Fruit fly (Drosophila melanogaster) whole organism, embryonic: Measurements from ENCODE around the gene CG34117.

Source experiments
- Atf-2 ChIP-seq: fragments of 200-800 bp; sonication (Bioruptor generic); optimal IDR thresholded peaks from 2 replicates; lab custom pipeline; 2016; ENCODE audit warnings: missing biosample characterization, missing genetic modification characterization
- CG10366 ChIP-seq: fragments of 200-800 bp; sonication (Bioruptor generic); IDR thresholded peaks from 2 replicates; pipeline ENCODE4 v1.3.6; 2022; ENCODE audit warnings: missing biosample characterization, missing genetic modification characterization
- CG10543 ChIP-seq: fragments of 200-800 bp; sonication (Bioruptor generic); optimal IDR thresholded peaks from 3 replicates; lab custom pipeline; 2017; ENCODE audit warnings: missing biosample characterization, mild to moderate bottlenecking, missing genetic modification characterization, moderate library complexity
- CG11247 ChIP-seq: fragments of 200-800 bp; sonication (Bioruptor generic); IDR thresholded peaks from 2 replicates; pipeline ENCODE4 v1.3.6; 2022; ENCODE audit warnings: missing biosample characterization, missing genetic modification characterization
- CG11398 ChIP-seq: fragments of 200-800 bp; sonication (Bioruptor generic); optimal IDR thresholded peaks from 2 replicates; lab custom pipeline; 2016; ENCODE audit warnings: missing biosample characterization, missing genetic modification characterization
- CG13624 ChIP-seq: fragments of 200-800 bp; sonication (Bioruptor generic); optimal IDR thresholded peaks from 2 replicates; lab custom pipeline; 2016; ENCODE audit warnings: missing biosample characterization, missing genetic modification characterization
- CG14014 ChIP-seq: fragments of 200-800 bp; sonication (Bioruptor generic); IDR thresholded peaks from 2 replicates; pipeline ENCODE4 v1.3.6; 2022; ENCODE audit warnings: missing biosample characterization, missing genetic modification characterization
- CG1792 ChIP-seq: fragments of 200-800 bp; sonication (Bioruptor generic); optimal IDR thresholded peaks from 2 replicates; lab custom pipeline; 2016; ENCODE audit warnings: missing biosample characterization, missing genetic modification characterization
- CG2889 ChIP-seq: fragments of 200-800 bp; sonication (Bioruptor generic); IDR thresholded peaks from 3 replicates; pipeline ENCODE4 v1.3.6; 2022; ENCODE audit warnings: missing biosample characterization, missing genetic modification characterization
- CG30403 ChIP-seq: fragments of 200-800 bp; sonication (Bioruptor generic); optimal IDR thresholded peaks from 3 replicates; lab custom pipeline; 2016; ENCODE audit warnings: missing biosample characterization, missing genetic modification characterization
- CG3407 ChIP-seq: fragments of 200-800 bp; sonication (Bioruptor generic); optimal IDR thresholded peaks from 2 replicates; lab custom pipeline; 2018; ENCODE audit warnings: missing biosample characterization, mild to moderate bottlenecking, missing genetic modification characterization
- CG3726 ChIP-seq: fragments of 200-800 bp; sonication (Bioruptor generic); IDR thresholded peaks from 3 replicates; pipeline ENCODE4, ENCODE4 v1.3.6; 2022; ENCODE audit warnings: missing biosample characterization, missing genetic modification characterization
- CG3847 ChIP-seq: fragments of 200-800 bp; sonication (Bioruptor generic); IDR thresholded peaks from 2 replicates; pipeline ENCODE4 v1.3.6; 2022; ENCODE audit warnings: missing biosample characterization, missing genetic modification characterization
- CG4707 ChIP-seq: fragments of 200-800 bp; sonication (Bioruptor generic); optimal IDR thresholded peaks from 2 replicates; lab custom pipeline; 2018; ENCODE audit warnings: missing biosample characterization, mild to moderate bottlenecking, missing genetic modification characterization, moderate library complexity
- CG7963 ChIP-seq: fragments of 200-800 bp; sonication (Bioruptor generic); IDR thresholded peaks from 3 replicates; pipeline ENCODE4 v1.3.6; 2022; ENCODE audit warnings: missing biosample characterization, missing genetic modification characterization; ENCODE audit not compliant: partially characterized antibody
- CG8359 ChIP-seq: fragments of 200-800 bp; sonication (Bioruptor generic); optimal IDR thresholded peaks from 2 replicates; lab custom pipeline; 2017; ENCODE audit warnings: missing biosample characterization, mild to moderate bottlenecking, missing genetic modification characterization, borderline replicate concordance
- CG8924 ChIP-seq: fragments of 200-800 bp; optimal IDR thresholded peaks from 3 replicates; lab custom pipeline; 2019; ENCODE audit warnings: missing biosample characterization, mild to moderate bottlenecking, missing genetic modification characterization, moderate library complexity
- CG9817 ChIP-seq: fragments of 200-800 bp; sonication (Bioruptor generic); optimal IDR thresholded peaks from 2 replicates; lab custom pipeline; 2018; ENCODE audit warnings: missing biosample characterization, mild to moderate bottlenecking, missing genetic modification characterization, moderate library complexity
- CTCF ChIP-seq: fragments of 200-800 bp; sonication (Bioruptor generic); optimal IDR thresholded peaks from 2 replicates; lab custom pipeline; 2017; ENCODE audit warnings: missing biosample characterization, mild to moderate bottlenecking, missing genetic modification characterization, moderate library complexity
- CkIIα-i1 ChIP-seq: fragments of 200-800 bp; sonication (Bioruptor generic); IDR thresholded peaks from 2 replicates; pipeline ENCODE4 v1.3.6; 2022; ENCODE audit warnings: missing biosample characterization, missing genetic modification characterization
- D ChIP-seq, 2 experiments: fragments of 200-800 bp in 1 of 2; fragments of >200 bp in 1 of 2; sonication (Bioruptor generic) in 1 of 2; optimal IDR thresholded peaks; 2 replicates in 1 of 2; 3 replicates in 1 of 2; lab custom pipeline; 2017; ENCODE audit warnings: mild to moderate bottlenecking in 1 of 2, missing biosample characterization in 1 of 2, missing genetic modification characterization in 1 of 2, missing genetic modification reagents in 1 of 2
- Dip3 ChIP-seq: fragments of 200-800 bp; sonication (Bioruptor generic); optimal IDR thresholded peaks from 3 replicates; lab custom pipeline; 2016; ENCODE audit warnings: missing biosample characterization, missing genetic modification characterization
- Doc2 ChIP-seq: fragments of 200-800 bp; sonication (Bioruptor generic); IDR thresholded peaks from 2 replicates; pipeline ENCODE4 v1.3.6; 2022; ENCODE audit warnings: missing biosample characterization, missing genetic modification characterization
- Fer1 ChIP-seq: fragments of 200-800 bp; sonication (Bioruptor generic); optimal IDR thresholded peaks from 2 replicates; lab custom pipeline; 2017; ENCODE audit warnings: missing biosample characterization, mild to moderate bottlenecking, missing genetic modification characterization
- HmgZ ChIP-seq: fragments of 200-800 bp; sonication (Bioruptor generic); optimal IDR thresholded peaks from 2 replicates; lab custom pipeline; 2018; ENCODE audit warnings: missing biosample characterization, mild to moderate bottlenecking, missing genetic modification characterization
- Hr3 ChIP-seq: fragments of 200-800 bp; sonication (Bioruptor generic); optimal IDR thresholded peaks from 3 replicates; lab custom pipeline; 2016; ENCODE audit warnings: missing biosample characterization, missing genetic modification characterization
- Mes4 ChIP-seq: fragments of 200-800 bp; sonication (Bioruptor generic); optimal IDR thresholded peaks from 2 replicates; lab custom pipeline; 2016; ENCODE audit warnings: missing biosample characterization, missing genetic modification characterization
- Ravus ChIP-seq: fragments of 200-800 bp; sonication (Bioruptor generic); IDR thresholded peaks from 2 replicates; pipeline ENCODE4 v1.3.6; 2022; ENCODE audit warnings: missing biosample characterization, missing genetic modification characterization
- Six4 ChIP-seq: fragments of 200-800 bp; sonication (Bioruptor generic); optimal IDR thresholded peaks from 2 replicates; lab custom pipeline; 2016; ENCODE audit warnings: missing biosample characterization, missing genetic modification characterization
- Sox100B ChIP-seq: fragments of 200-800 bp; sonication (Bioruptor generic); optimal IDR thresholded peaks from 3 replicates; lab custom pipeline; 2018; ENCODE audit warnings: missing biosample characterization, mild to moderate bottlenecking, missing genetic modification characterization
- Sox102F ChIP-seq: fragments of 200-800 bp; sonication (Bioruptor generic); optimal IDR thresholded peaks from 2 replicates; lab custom pipeline; 2018; ENCODE audit warnings: missing biosample characterization, mild to moderate bottlenecking, missing genetic modification characterization, moderate library complexity
- Usf ChIP-seq: fragments of 200-800 bp; sonication (Bioruptor generic); optimal IDR thresholded peaks from 2 replicates; lab custom pipeline; 2017; ENCODE audit warnings: missing genotype, missing biosample characterization, missing genetic modification characterization
- YL-1 ChIP-seq: fragments of 200-800 bp; sonication (Bioruptor generic); optimal IDR thresholded peaks from 3 replicates; lab custom pipeline; 2017; ENCODE audit warnings: missing biosample characterization, mild to moderate bottlenecking, missing genetic modification characterization
- ap ChIP-seq: fragments of 200-800 bp; sonication (Bioruptor generic); IDR thresholded peaks from 2 replicates; pipeline ENCODE4 v1.3.6; 2022; ENCODE audit warnings: missing biosample characterization, missing genetic modification characterization
- bbx ChIP-seq: fragments of 200-800 bp; sonication (Bioruptor generic); IDR thresholded peaks from 2 replicates; pipeline ENCODE4 v1.3.6; 2022; ENCODE audit warnings: missing biosample characterization, missing genetic modification characterization; ENCODE audit not compliant: partially characterized antibody
- bsh ChIP-seq, 2 experiments: fragments of 200-800 bp; sonication (Bioruptor generic); optimal IDR thresholded peaks; 2 replicates each; lab custom pipeline; 2017 to 2018; ENCODE audit warnings: mild to moderate bottlenecking in 2 of 2, missing biosample characterization in 2 of 2, missing genetic modification characterization in 2 of 2, moderate library complexity in 1 of 2
- corto ChIP-seq: fragments of 200-800 bp; sonication (Bioruptor generic); optimal IDR thresholded peaks from 2 replicates; lab custom pipeline; 2016; ENCODE audit warnings: missing biosample characterization, mild to moderate bottlenecking, missing genetic modification characterization, moderate library complexity
- emc ChIP-seq: fragments of 200-800 bp; sonication (Bioruptor generic); optimal IDR thresholded peaks from 2 replicates; lab custom pipeline; 2016; ENCODE audit warnings: missing biosample characterization, missing genetic modification characterization
- fd96Cb ChIP-seq: fragments of 200-800 bp; sonication (Bioruptor generic); optimal IDR thresholded peaks from 2 replicates; lab custom pipeline; 2018; ENCODE audit warnings: missing biosample characterization, mild to moderate bottlenecking, missing genetic modification characterization, moderate library complexity
- gce ChIP-seq: fragments of 200-800 bp; sonication (Bioruptor generic); IDR thresholded peaks from 3 replicates; pipeline ENCODE4 v1.3.6; 2022; ENCODE audit warnings: missing biosample characterization, missing genetic modification characterization
- gem ChIP-seq: fragments of 200-800 bp; sonication (Bioruptor generic); optimal IDR thresholded peaks from 2 replicates; lab custom pipeline; 2019; ENCODE audit warnings: missing biosample characterization, mild to moderate bottlenecking, missing genetic modification characterization, moderate library complexity
- hth ChIP-seq: fragments of >200 bp; optimal IDR thresholded peaks from 2 replicates; lab custom pipeline; 2017; ENCODE audit warnings: inconsistent platforms
- kay ChIP-seq: fragments of 200-800 bp; sonication (Bioruptor generic); optimal IDR thresholded peaks from 2 replicates; lab custom pipeline; 2016; ENCODE audit warnings: missing biosample characterization, missing genetic modification characterization
- knrl ChIP-seq: fragments of 200-800 bp; sonication (Bioruptor generic); IDR thresholded peaks from 3 replicates; pipeline ENCODE4 v1.3.6; 2022; ENCODE audit warnings: missing biosample characterization, missing genetic modification characterization; ENCODE audit not compliant: partially characterized antibody
- p53 ChIP-seq: fragments of 200-800 bp; sonication (Bioruptor generic); optimal IDR thresholded peaks from 2 replicates; lab custom pipeline; 2016; ENCODE audit warnings: missing biosample characterization, missing genetic modification characterization
- pan ChIP-seq, 4 experiments: fragments of >200 bp in 3 of 4; fragments of 200-800 bp in 1 of 4; sonication (Bioruptor generic) in 1 of 4; optimal IDR thresholded peaks in 3 of 4; IDR thresholded peaks in 1 of 4; 2 replicates each; pipeline versions ENCODE4 v1.3.6 to Lab custom; 2017 to 2022; ENCODE audit warnings: missing biosample characterization in 2 of 4, missing genetic modification characterization in 2 of 4, mixed read lengths in 1 of 4
- sens-2 ChIP-seq: fragments of 200-800 bp; sonication (Bioruptor generic); IDR thresholded peaks from 2 replicates; pipeline ENCODE4 v1.3.6; 2022; ENCODE audit warnings: missing biosample characterization, missing genetic modification characterization
- shn ChIP-seq: fragments of 200-800 bp; sonication (Bioruptor generic); optimal IDR thresholded peaks from 3 replicates; lab custom pipeline; 2016; ENCODE audit warnings: missing biosample characterization, missing genetic modification characterization
- stc ChIP-seq: fragments of 200-800 bp; sonication (Bioruptor generic); IDR thresholded peaks from 2 replicates; pipeline ENCODE4 v1.3.6; 2022; ENCODE audit warnings: missing biosample characterization, missing genetic modification characterization
- trem ChIP-seq: fragments of 200-800 bp; optimal IDR thresholded peaks from 3 replicates; lab custom pipeline; 2019; ENCODE audit warnings: missing biosample characterization, mild to moderate bottlenecking, missing genetic modification characterization, moderate library complexity
- trh ChIP-seq: fragments of 200-800 bp; sonication (Bioruptor generic); optimal IDR thresholded peaks from 2 replicates; lab custom pipeline; 2016; ENCODE audit warnings: missing biosample characterization, missing genetic modification characterization
- wor ChIP-seq: fragments of 200-800 bp; sonication (Bioruptor generic); IDR thresholded peaks from 2 replicates; pipeline ENCODE4 v1.3.6; 2022; ENCODE audit warnings: missing biosample characterization, missing genetic modification characterization

CG34117 gene

DNA sequence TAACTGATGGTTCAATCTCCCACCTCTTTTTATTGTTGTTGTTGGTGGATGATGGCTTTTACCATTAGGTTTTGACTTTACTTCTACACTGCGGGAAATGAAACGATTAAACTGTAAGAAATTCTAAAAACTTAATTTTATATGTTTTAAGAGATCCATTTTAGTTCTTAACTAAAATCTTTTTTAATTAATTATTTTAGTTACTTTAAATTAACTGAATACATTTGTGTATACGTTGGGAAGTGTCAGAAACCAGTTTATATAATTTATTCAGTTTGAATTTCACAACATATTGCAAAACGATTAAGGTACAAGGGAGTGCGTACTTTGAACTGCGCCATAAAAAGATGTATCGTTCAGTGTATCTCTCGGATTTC, 46.6 kb downstream of the CG34117 start (continued):
- TF ChIP-seq ap (GFP tag; lab: Robert Waterston, UW) (no peak), CG3847 (GFP tag; lab: Robert Waterston, UW) (no peak), Doc2 (no peak), gem (tag; lab: Kevin White, UChicago) (peak; percentile 96), bbx (no peak), CTCF (GFP tag; lab: Kevin White, UChicago) (peak; percentile 41), CG3726 (GFP tag; lab: Robert Waterston, UW) (no peak), CG8359 (GFP tag; lab: Kevin White, UChicago) (peak; percentile 63), CG7963 (GFP tag; lab: Robert Waterston, UW) (no peak), YL-1 (GFP tag; lab: Kevin White, UChicago) (peak; percentile 47), CG10543 (peak; percentile 49), hth (lab: Kevin White, UChicago) (no peak), CG4707 (GFP tag; lab: Kevin White, UChicago) (peak; percentile 52), Atf-2 (peak; percentile 49), Ravus (GFP tag; lab: Robert Waterston, UW) (no peak), CG2889 (GFP tag; lab: Robert Waterston, UW) (no peak), CG1792 (no peak), CG30403 (GFP tag; lab: Kevin White, UChicago) (peak; percentile 92), stc (GFP tag; lab: Robert Waterston, UW) (no peak), Dip3 (GFP tag; lab: Kevin White, UChicago) (no peak), gce (GFP tag; lab: Robert Waterston, UW) (no peak), wor (GFP tag; lab: Robert Waterston, UW) (no peak), Mes4 (GFP tag; lab: Kevin White, UChicago) (peak; percentile 44), CG10366 (GFP tag; lab: Robert Waterston, UW) (no peak), trem (peak; percentile 86), fd96Cb (peak; percentile 90), Sox102F (GFP tag; lab: Kevin White, UChicago) (peak; percentile 93), CkIIα-i1 (GFP tag; lab: Robert Waterston, UW) (no peak), D (optimal IDR thresholded peaks at IDR 0.05; lab: Kevin White, UChicago) (no peak), D (GFP tag; optimal IDR thresholded peaks at IDR 0.05; lab: Kevin White, UChicago) (peak; percentile 86), trh (GFP tag; lab: Kevin White, UChicago) (peak; percentile 36), CG8924 (peak; percentile 94), emc (no peak), HmgZ (peak; percentile 27), CG9817 (no peak), Sox100B (GFP tag; lab: Kevin White, UChicago) (peak; percentile 91), sens-2 (GFP tag; lab: Robert Waterston, UW) (no peak), Hr3 (GFP tag; lab: Kevin White, UChicago) (peak; percentile 84), p53 (GFP tag; lab: Kevin White, UChicago) (no peak), Fer1 (GFP tag; lab: Kevin White, UChicago) (peak; percentile 87), bsh (GFP tag; optimal IDR thresholded peaks at IDR 0.05; lab: Kevin White, UChicago) (peak; percentile 69 to 91), shn (GFP tag; lab: Kevin White, UChicago) (no peak), Usf (GFP tag; lab: Kevin White, UChicago) (peak; percentile 46), corto (GFP tag; lab: Kevin White, UChicago) (peak; percentile 46), CG11398 (GFP tag; lab: Kevin White, UChicago) (no peak), knrl (GFP tag; lab: Robert Waterston, UW) (no peak), Six4 (peak; percentile 79), CG13624 (GFP tag; lab: Kevin White, UChicago) (peak; percentile 6), pan (optimal IDR thresholded peaks at IDR 0.05; lab: Kevin White, UChicago) (no peak), pan (GFP tag; optimal IDR thresholded peaks at IDR 0.05 in 1 of 2, IDR thresholded peaks at IDR 0.05 in 1 of 2) (no peak), CG3407 (GFP tag; lab: Kevin White, UChicago) (peak; percentile 84), CG11247 (no peak), CG14014 (GFP tag; lab: Robert Waterston, UW) (no peak), kay (GFP tag; lab: Kevin White, UChicago) (no peak)
